Fruit fly (Drosophila melanogaster): ENCODE measurements around the gene mtm.

DNA sequence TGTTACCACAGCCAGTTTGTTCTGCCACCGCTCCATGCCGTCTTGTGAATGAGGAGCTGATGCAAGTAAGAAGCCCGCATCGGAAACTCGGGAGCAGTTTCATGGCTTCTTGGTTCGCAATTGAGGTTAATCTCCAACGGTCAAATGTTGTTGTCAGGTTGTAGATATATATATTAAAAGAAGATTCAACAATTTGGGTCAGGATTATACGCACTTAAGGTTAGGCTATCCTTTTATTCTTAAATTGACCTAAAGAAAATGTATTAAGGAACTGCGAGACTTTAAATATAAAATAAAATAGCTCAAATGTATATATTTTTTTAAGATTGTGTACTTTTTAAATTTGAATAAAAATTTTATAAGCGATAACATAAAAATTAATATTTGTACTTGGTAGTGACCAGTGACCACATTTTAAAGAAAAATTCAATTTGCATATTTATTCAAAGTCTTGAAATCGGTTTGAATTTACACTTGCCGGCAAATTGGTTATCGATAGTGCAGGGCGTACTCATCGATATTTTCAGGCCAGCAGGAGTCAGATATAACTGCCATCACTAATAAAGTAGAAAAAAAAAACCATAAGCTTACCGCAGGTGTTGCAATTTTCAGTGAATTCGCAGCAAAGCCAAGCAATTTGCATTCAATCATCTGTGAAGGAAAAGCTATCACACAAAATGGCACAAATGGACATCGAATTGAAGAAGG lies 31.9 kb upstream of the mtm start, which contains the start of the genes CG9150 and Pfdn1:
- TF ChIP-seq Lpt (GFP tag; optimal IDR thresholded peaks at IDR 0.05) (no peak), Hr39 (optimal IDR thresholded peaks at IDR 0.05) (no peak), CG11723 (GFP tag; optimal IDR thresholded peaks at IDR 0.05) (no peak)

All from whole organism, embryonic.